Worm (Caenorhabditis elegans) whole organism, early embryonic: Measurements from ENCODE around the gene dmd-9.

Experiments
- ama-1 ChIP-seq: fragments of 150-350 bp; optimal IDR thresholded peaks from 2 replicates; lab custom pipeline; 2014
- ceh-36 ChIP-seq: sonication (generic microtip); optimal IDR thresholded peaks from 2 replicates; lab custom pipeline; 2016; ENCODE audit warnings: missing genetic modification characterization, inconsistent platforms, missing compliant biosample characterization

DNA sequence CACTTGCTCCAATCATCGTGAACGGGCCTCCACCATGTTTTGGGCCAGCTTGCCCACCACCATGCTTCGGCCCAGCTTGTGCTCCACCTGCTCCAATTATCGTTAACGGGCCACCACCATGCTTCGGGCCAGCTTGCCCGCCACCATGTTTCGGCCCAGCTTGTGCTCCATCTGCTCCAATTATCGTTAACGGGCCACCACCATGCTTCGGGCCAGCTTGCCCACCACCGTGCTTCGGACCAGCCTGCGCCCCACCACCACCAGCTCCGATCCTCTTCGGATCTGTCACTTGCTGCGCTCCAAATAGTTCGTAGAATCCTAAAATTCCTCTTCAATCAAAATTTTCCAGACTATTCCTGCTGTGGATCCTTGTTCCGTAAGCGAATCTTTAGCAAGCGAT, 44.9 kb upstream of the dmd-9 start:
- TF ChIP-seq ceh-36 (tag; lab: Kevin White, UChicago) = no peak
- no peak for TF ChIP-seq ama-1
